Worm (Caenorhabditis elegans) whole organism, L1 larva: Measurements from ENCODE around the gene C48B4.13.
A peak's percentile ranks its signal among the peaks of the same experiment; 100 is the strongest.

Experiments used
- C04F5.9 ChIP-seq: sonication (generic microtip); optimal IDR thresholded peaks from 2 replicates; lab custom pipeline; 2016; ENCODE audit warnings: missing genetic modification characterization, missing compliant biosample characterization
- Y116A8C.19 ChIP-seq: sonication (generic microtip); optimal IDR thresholded peaks from 2 replicates; lab custom pipeline; 2016; ENCODE audit warnings: missing compliant biosample characterization, missing genetic modification characterization, borderline replicate concordance
- ceh-82 ChIP-seq, 3 experiments: fragments of 150-350 bp in 1 of 3; sonication (generic microtip) in 2 of 3; optimal IDR thresholded peaks; 2 replicates each; lab custom pipeline; 2014 to 2017; ENCODE audit warnings: missing biosample characterization in 3 of 3, missing genetic modification characterization in 3 of 3
- ceh-88 ChIP-seq: fragments of 200-800 bp; sonication (Bioruptor generic); IDR thresholded peaks from 2 replicates; pipeline ENCODE4 v1.3.6; 2022; ENCODE audit warnings: missing genetic modification characterization, missing compliant biosample characterization
- efl-3 ChIP-seq: fragments of 200-800 bp; sonication (Bioruptor generic); optimal IDR thresholded peaks from 2 replicates; lab custom pipeline; 2018; ENCODE audit warnings: mild to moderate bottlenecking, missing genetic modification characterization, missing compliant biosample characterization
- egl-13 ChIP-seq: sonication (generic microtip); optimal IDR thresholded peaks from 2 replicates; lab custom pipeline; 2016; ENCODE audit warnings: missing genotype, missing genetic modification reagents, missing genetic modification characterization, missing compliant biosample characterization
- egl-27 ChIP-seq, 2 experiments: fragments of 150-350 bp in 1 of 2; sonication (generic microtip); optimal IDR thresholded peaks; 3 replicates each; lab custom pipeline; 2017 to 2018; ENCODE audit warnings: missing biosample characterization in 2 of 2, missing genetic modification characterization in 2 of 2, missing genetic modification reagents in 2 of 2
- elt-2 ChIP-seq: sonication (generic microtip); optimal IDR thresholded peaks from 2 replicates; lab custom pipeline; 2016; ENCODE audit warnings: missing genetic modification characterization, mild to moderate bottlenecking, inconsistent platforms, missing compliant biosample characterization, missing genetic modification reagents
- ets-5 ChIP-seq: fragments of 200-800 bp; sonication (Bioruptor generic); IDR thresholded peaks from 2 replicates; pipeline ENCODE4 v1.3.6; 2022; ENCODE audit warnings: missing genetic modification characterization, missing compliant biosample characterization
- fkh-8 ChIP-seq: sonication (generic microtip); optimal IDR thresholded peaks from 2 replicates; lab custom pipeline; 2016; ENCODE audit warnings: mild to moderate bottlenecking, missing genetic modification characterization, missing compliant biosample characterization
- hpl-2 ChIP-seq: fragments of 150-350 bp; optimal IDR thresholded peaks from 2 replicates; lab custom pipeline; 2014; ENCODE audit warnings: missing biosample characterization, missing genetic modification reagents, missing genetic modification characterization
- irx-1 ChIP-seq: sonication (generic microtip); optimal IDR thresholded peaks from 2 replicates; lab custom pipeline; 2016; ENCODE audit warnings: missing genetic modification characterization, missing compliant biosample characterization
- jun-1 ChIP-seq: fragments of 150-350 bp; optimal IDR thresholded peaks from 2 replicates; lab custom pipeline; 2014; ENCODE audit warnings: missing biosample characterization, missing genetic modification reagents, missing genetic modification characterization
- lin-14 ChIP-seq: fragments of 200-800 bp; sonication (Bioruptor generic); optimal IDR thresholded peaks from 2 replicates; lab custom pipeline; 2018; ENCODE audit warnings: mild to moderate bottlenecking, missing genetic modification characterization, moderate library complexity, missing compliant biosample characterization
- lin-35 ChIP-seq, 2 experiments: fragments of 150-350 bp; optimal IDR thresholded peaks; 2 replicates each; lab custom pipeline; 2014; ENCODE audit warnings: missing biosample characterization in 2 of 2, missing genetic modification characterization in 2 of 2, missing genetic modification reagents in 2 of 2
- mdl-1 ChIP-seq, 2 experiments: fragments of 150-350 bp; optimal IDR thresholded peaks; 2 replicates each; lab custom pipeline; 2014 to 2017; ENCODE audit warnings: missing biosample characterization in 2 of 2, missing genetic modification characterization in 2 of 2, inconsistent platforms in 1 of 2
- mep-1 ChIP-seq: fragments of 150-350 bp; optimal IDR thresholded peaks from 2 replicates; lab custom pipeline; 2014; ENCODE audit warnings: missing biosample characterization, missing genetic modification characterization
- nhr-11 ChIP-seq: fragments of 150-350 bp; optimal IDR thresholded peaks from 2 replicates; lab custom pipeline; 2014; ENCODE audit warnings: missing biosample characterization, missing genetic modification characterization
- nhr-12 ChIP-seq: sonication (generic microtip); optimal IDR thresholded peaks from 2 replicates; lab custom pipeline; 2017; ENCODE audit warnings: missing biosample characterization, missing genetic modification characterization
- nhr-19 ChIP-seq: fragments of 200-800 bp; sonication (Bioruptor generic); conservative IDR thresholded peaks from 2 replicates; pipeline ENCODE4 v1.3.6; 2022; ENCODE audit warnings: missing genetic modification characterization, missing compliant biosample characterization
- nhr-47 ChIP-seq: sonication (generic microtip); optimal IDR thresholded peaks from 2 replicates; lab custom pipeline; 2016; ENCODE audit warnings: mild to moderate bottlenecking, missing genetic modification characterization, moderate library complexity, missing compliant biosample characterization
- nhr-71 ChIP-seq: sonication (generic microtip); optimal IDR thresholded peaks from 2 replicates; lab custom pipeline; 2016; ENCODE audit warnings: mild to moderate bottlenecking, missing genetic modification characterization, moderate library complexity, missing compliant biosample characterization
- nhr-76 ChIP-seq: sonication (generic microtip); optimal IDR thresholded peaks from 2 replicates; lab custom pipeline; 2017; ENCODE audit warnings: missing biosample characterization, missing genetic modification characterization
- nhr-77 ChIP-seq: fragments of 150-350 bp; optimal IDR thresholded peaks from 2 replicates; lab custom pipeline; 2014; ENCODE audit warnings: missing biosample characterization, missing genetic modification characterization
- nhr-90 ChIP-seq: sonication (generic microtip); optimal IDR thresholded peaks from 2 replicates; lab custom pipeline; 2016; ENCODE audit warnings: mild to moderate bottlenecking, missing genetic modification characterization, missing compliant biosample characterization; ENCODE audit not compliant: poor library complexity
- snpc-4 ChIP-seq: fragments of 150-350 bp; optimal IDR thresholded peaks from 2 replicates; lab custom pipeline; 2014; ENCODE audit warnings: missing biosample characterization, missing genetic modification characterization
- snu-23 ChIP-seq: sonication (generic microtip); optimal IDR thresholded peaks from 2 replicates; lab custom pipeline; 2016; ENCODE audit warnings: missing genetic modification characterization, missing compliant biosample characterization
- sox-4 ChIP-seq: sonication (generic microtip); optimal IDR thresholded peaks from 2 replicates; lab custom pipeline; 2016; ENCODE audit warnings: missing genetic modification characterization, missing compliant biosample characterization
- tlp-1 ChIP-seq: fragments of 150-350 bp; optimal IDR thresholded peaks from 2 replicates; lab custom pipeline; 2014; ENCODE audit warnings: missing biosample characterization, missing genetic modification characterization
- unc-62 ChIP-seq: fragments of 150-350 bp; optimal IDR thresholded peaks from 2 replicates; lab custom pipeline; 2014; ENCODE audit warnings: missing biosample characterization, missing genetic modification reagents, missing genetic modification characterization
- unc-86 ChIP-seq: sonication (generic microtip); optimal IDR thresholded peaks from 2 replicates; lab custom pipeline; 2016; ENCODE audit warnings: missing genetic modification characterization, missing compliant biosample characterization
- unc-98 ChIP-seq: fragments of 200-800 bp; sonication (Bioruptor generic); IDR thresholded peaks from 2 replicates; pipeline ENCODE4 v1.3.6; 2022; ENCODE audit warnings: missing genetic modification characterization, missing compliant biosample characterization
- vab-15 ChIP-seq: sonication (generic microtip); optimal IDR thresholded peaks from 2 replicates; lab custom pipeline; 2017; ENCODE audit warnings: missing genotype, mild to moderate bottlenecking, missing genetic modification characterization, missing compliant biosample characterization
- xbp-1 ChIP-seq: sonication (generic microtip); optimal IDR thresholded peaks from 2 replicates; lab custom pipeline; 2016; ENCODE audit warnings: missing genetic modification characterization, missing compliant biosample characterization
- zag-1 ChIP-seq: fragments of 150-350 bp; optimal IDR thresholded peaks from 2 replicates; lab custom pipeline; 2014; ENCODE audit warnings: missing biosample characterization, missing genetic modification characterization
- ztf-11 ChIP-seq, 2 experiments: sonication (generic microtip); optimal IDR thresholded peaks; 2 replicates each; lab custom pipeline; 2016 to 2017; ENCODE audit warnings: missing genetic modification characterization in 2 of 2, missing biosample characterization in 1 of 2, missing compliant biosample characterization in 1 of 2
- ztf-4 ChIP-seq: fragments of 150-350 bp; optimal IDR thresholded peaks from 2 replicates; lab custom pipeline; 2014; ENCODE audit warnings: missing biosample characterization, missing genetic modification characterization

C48B4.13 gene

ce11 chrIII:9619079-9619761 lies 50.7 kb downstream of the C48B4.13 start, which contains the start of gene hlh-11 (continued):
- TF ChIP-seq nhr-77 (tag; lab: Kevin White, UChicago) (peak; percentile 92), vab-15 (tag; lab: Kevin White, UChicago) (no peak), tlp-1 (tag; lab: Kevin White, UChicago) (no peak), nhr-71 (tag; lab: Kevin White, UChicago) (peak; percentile 98), ceh-82 (tag; optimal IDR thresholded peaks at IDR 0.05; lab: Kevin White, UChicago) (peak; percentile 51 to 81 (median 70)), xbp-1 (tag; lab: Kevin White, UChicago) (peak; percentile 77), zag-1 (tag; lab: Kevin White, UChicago) (peak; percentile 87), nhr-76 (tag; lab: Kevin White, UChicago) (no peak), Y116A8C.19 (tag; lab: Kevin White, UChicago) (no peak), nhr-11 (peak; percentile 79), nhr-19 (GFP tag; lab: Robert Waterston, UW) (peak; percentile 88), nhr-12 (tag; lab: Kevin White, UChicago) (no peak), lin-14 (GFP tag; lab: Kevin White, UChicago) (peak; percentile 99), lin-35 (GFP tag; optimal IDR thresholded peaks at IDR 0.05; lab: Kevin White, UChicago) (peak; percentile 69 to 71), snu-23 (GFP tag; lab: Kevin White, UChicago) (peak; percentile 98), egl-13 (tag; lab: Kevin White, UChicago) (peak; percentile 51), efl-3 (GFP tag; lab: Kevin White, UChicago) (no peak), C04F5.9 (tag; lab: Kevin White, UChicago) (peak; percentile 25), hpl-2 (GFP tag; lab: Kevin White, UChicago) (no peak), nhr-90 (tag; lab: Kevin White, UChicago) (peak; percentile 85), mep-1 (peak; percentile 95), egl-27 (tag; optimal IDR thresholded peaks at IDR 0.05; lab: Kevin White, UChicago) (peak; percentile 67 to 94), unc-86 (tag; lab: Kevin White, UChicago) (peak; percentile 81), ztf-4 (peak; percentile 92), unc-62 (GFP tag; lab: Kevin White, UChicago) (no peak), ztf-11 (tag; optimal IDR thresholded peaks at IDR 0.05; lab: Kevin White, UChicago) (peak in 1 of 2 experiments; percentile 68), ets-5 (GFP tag; lab: Robert Waterston, UW) (no peak), snpc-4 (tag; lab: Kevin White, UChicago) (peak; percentile 50), mdl-1 (tag; optimal IDR thresholded peaks at IDR 0.05; lab: Kevin White, UChicago) (peak; percentile 86 to 99), sox-4 (tag; lab: Kevin White, UChicago) (peak; percentile 59), nhr-47 (tag; lab: Kevin White, UChicago) (peak; percentile 93), elt-2 (peak; percentile 65), fkh-8 (tag; lab: Kevin White, UChicago) (peak; percentile 90), jun-1 (tag; lab: Kevin White, UChicago) (peak; percentile 88), irx-1 (tag; lab: Kevin White, UChicago) (peak; percentile 72), unc-98 (no peak), ceh-88 (GFP tag; lab: Robert Waterston, UW) (peak; percentile 77)
